Fruit fly (Drosophila melanogaster) Kc167 (cell line): Measurements from ENCODE around the gene eIF4G2.

Source experiments
- Myc ChIP-seq: fragments of >200 bp; optimal IDR thresholded peaks from 2 replicates; lab custom pipeline; 2017; ENCODE audit warnings: missing external identifiers
- Sin3A ChIP-seq: fragments of >200 bp; optimal IDR thresholded peaks from 2 replicates; lab custom pipeline; 2018; ENCODE audit warnings: missing external identifiers
- h ChIP-seq: fragments of >200 bp; optimal IDR thresholded peaks from 3 replicates; lab custom pipeline; 2018; ENCODE audit warnings: missing external identifiers
- insv ChIP-seq: fragments of >200 bp; optimal IDR thresholded peaks from 3 replicates; lab custom pipeline; 2018; ENCODE audit warnings: missing external identifiers
- psq ChIP-seq: fragments of >200 bp; optimal IDR thresholded peaks from 2 replicates; lab custom pipeline; 2017; ENCODE audit warnings: missing external identifiers
- ttk ChIP-seq: sonication (Bioruptor generic); optimal IDR thresholded peaks from 2 replicates; lab custom pipeline; 2017; ENCODE audit warnings: missing external identifiers

The eIF4G2 gene

DNA sequence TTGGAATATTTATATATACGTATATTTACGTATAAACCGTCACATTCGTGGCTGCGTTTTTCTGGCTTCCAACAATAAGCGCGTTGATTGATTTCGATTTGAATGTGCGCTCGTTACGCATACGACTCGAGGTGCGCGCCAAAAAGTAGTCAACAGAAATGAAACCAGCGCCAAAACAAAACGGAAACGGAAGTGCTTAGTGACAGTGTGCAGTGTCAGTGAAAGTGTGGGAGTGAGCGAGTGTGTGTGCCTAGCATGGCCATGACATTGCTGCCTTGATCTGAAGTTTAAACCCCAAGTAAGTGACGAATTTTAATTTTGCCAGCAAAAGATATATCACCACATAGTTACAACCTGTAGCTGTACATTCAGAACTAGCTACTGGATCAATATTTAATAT lies 15.4 kb downstream of the eIF4G2 start, which contains the start of gene CG34355:
CG34355 (plus strand) TSS at position 192 of the 400 bp plus-strand sequence.
- TF ChIP-seq h (lab: Kevin White, UChicago) (no peak), psq (lab: Kevin White, UChicago) (no peak), Myc (lab: Kevin White, UChicago) (no peak), ttk (no peak), insv (lab: Kevin White, UChicago) (no peak), Sin3A (lab: Kevin White, UChicago) (no peak)

dm6 chr3R:23791491-23791890 lies 27.5 kb downstream of the eIF4G2 start:
- no peak for TF ChIP-seq insv (lab: Kevin White, UChicago)
- no peak for TF ChIP-seq ttk
- no peak for TF ChIP-seq psq (lab: Kevin White, UChicago)
- TF ChIP-seq Sin3A (lab: Kevin White, UChicago), result no peak
- TF ChIP-seq h (lab: Kevin White, UChicago), result no peak
- TF ChIP-seq Myc (lab: Kevin White, UChicago), result no peak

DNA sequence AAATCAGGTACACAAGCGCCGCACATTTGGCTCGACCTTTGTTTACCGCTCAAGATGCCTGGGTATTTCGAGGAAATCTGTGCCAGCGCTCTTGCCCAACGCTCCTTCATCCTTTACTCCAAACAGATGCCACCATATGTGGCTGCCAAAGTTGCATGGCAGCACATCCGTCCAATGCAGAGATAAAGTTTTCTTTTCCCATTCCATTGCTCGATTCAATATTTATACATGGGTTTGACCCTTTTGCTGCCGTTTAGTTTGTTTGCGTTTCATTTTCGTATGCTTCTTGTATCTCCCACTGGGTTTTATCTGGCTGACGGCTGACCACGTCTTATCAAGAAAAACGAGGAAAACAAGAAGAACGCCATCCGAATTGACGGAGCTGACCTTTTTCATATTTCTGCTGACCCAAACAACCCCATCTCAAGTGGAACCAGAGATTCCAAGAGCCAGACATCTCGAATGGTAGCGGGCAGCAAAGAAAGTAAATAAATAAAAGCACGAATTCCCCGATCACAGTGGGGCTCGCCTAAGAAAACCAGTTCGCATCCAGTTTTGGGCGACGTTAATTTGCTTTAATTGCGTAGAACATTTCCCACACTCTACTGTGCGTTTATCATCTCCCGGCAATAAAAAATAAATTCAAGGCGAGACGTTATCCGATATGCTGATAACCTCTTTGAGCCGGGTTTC lies 28.4 kb downstream of the eIF4G2 start:
- TF ChIP-seq Myc (lab: Kevin White, UChicago), result no peak
- TF ChIP-seq psq (lab: Kevin White, UChicago), result no peak
- no peak for TF ChIP-seq h (lab: Kevin White, UChicago)
- TF ChIP-seq insv (lab: Kevin White, UChicago), result no peak
- no peak for TF ChIP-seq Sin3A (lab: Kevin White, UChicago)
- TF ChIP-seq ttk, result no peak

dm6 chr3R:23789584-23789983 lies 29.5 kb downstream of the eIF4G2 start:
- TF ChIP-seq Myc (lab: Kevin White, UChicago) (no peak), insv (lab: Kevin White, UChicago) (no peak), psq (lab: Kevin White, UChicago) (no peak), ttk (no peak), h (lab: Kevin White, UChicago) (no peak), Sin3A (lab: Kevin White, UChicago) (no peak)

DNA sequence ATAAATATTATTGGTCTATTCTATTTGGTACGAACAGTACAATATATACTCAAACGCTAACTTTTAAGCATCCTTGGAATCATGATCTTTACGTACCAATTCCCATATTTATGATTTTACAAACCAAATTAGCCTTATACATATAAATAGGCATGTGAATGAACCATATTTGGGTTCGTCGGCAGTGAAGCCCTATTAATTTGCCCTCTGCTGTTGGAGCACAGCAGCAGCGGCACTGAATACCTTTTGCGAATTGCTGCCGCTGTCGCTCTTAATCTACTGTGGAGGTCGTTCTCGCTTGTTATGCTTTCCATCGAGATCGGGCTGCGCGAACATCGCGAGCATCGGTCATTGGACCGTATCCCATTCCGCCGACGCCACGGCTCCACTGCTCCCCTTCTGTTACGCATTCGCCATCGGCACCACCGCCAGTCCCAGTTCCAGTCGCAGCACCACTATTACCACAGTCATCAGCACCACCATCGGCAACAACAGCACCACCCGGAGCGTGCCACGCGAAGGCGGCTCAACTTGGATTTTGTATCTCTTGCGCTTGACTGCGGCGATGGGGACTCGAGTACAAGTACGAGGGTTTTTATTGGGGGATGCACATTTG lies 30.5 kb downstream of the eIF4G2 start:
- no peak for TF ChIP-seq insv (lab: Kevin White, UChicago)
- TF ChIP-seq Myc (lab: Kevin White, UChicago), result no peak
- TF ChIP-seq psq (lab: Kevin White, UChicago), result no peak

DNA sequence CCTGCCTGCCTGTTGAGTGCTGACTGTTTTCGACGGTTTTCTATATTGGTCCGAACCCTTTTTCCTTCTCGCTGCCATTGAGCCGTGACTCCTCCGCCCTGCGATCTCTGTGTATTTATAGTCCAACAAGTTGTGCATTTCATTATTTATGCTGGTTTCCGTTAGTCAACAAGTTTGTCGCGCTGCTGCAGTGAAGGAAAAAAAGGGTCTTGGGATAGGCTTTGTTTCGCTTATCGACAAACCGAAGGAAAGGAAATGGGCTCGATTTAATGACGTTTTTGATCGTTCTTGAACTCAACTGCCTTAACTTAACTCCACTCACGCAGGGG lies 31.4 kb downstream of the eIF4G2 start:
- TF ChIP-seq psq (lab: Kevin White, UChicago) (no peak), Sin3A (lab: Kevin White, UChicago) (no peak), insv (lab: Kevin White, UChicago) (no peak), Myc (lab: Kevin White, UChicago) (no peak), h (lab: Kevin White, UChicago) (no peak), ttk (no peak)

dm6 chr3R:23786768-23787631 lies 32.0 kb downstream of the eIF4G2 start:
- TF ChIP-seq psq (lab: Kevin White, UChicago) (no peak), insv (lab: Kevin White, UChicago) (no peak), Myc (lab: Kevin White, UChicago) (no peak), h (lab: Kevin White, UChicago) (no peak), Sin3A (lab: Kevin White, UChicago) (no peak), ttk (no peak)

DNA sequence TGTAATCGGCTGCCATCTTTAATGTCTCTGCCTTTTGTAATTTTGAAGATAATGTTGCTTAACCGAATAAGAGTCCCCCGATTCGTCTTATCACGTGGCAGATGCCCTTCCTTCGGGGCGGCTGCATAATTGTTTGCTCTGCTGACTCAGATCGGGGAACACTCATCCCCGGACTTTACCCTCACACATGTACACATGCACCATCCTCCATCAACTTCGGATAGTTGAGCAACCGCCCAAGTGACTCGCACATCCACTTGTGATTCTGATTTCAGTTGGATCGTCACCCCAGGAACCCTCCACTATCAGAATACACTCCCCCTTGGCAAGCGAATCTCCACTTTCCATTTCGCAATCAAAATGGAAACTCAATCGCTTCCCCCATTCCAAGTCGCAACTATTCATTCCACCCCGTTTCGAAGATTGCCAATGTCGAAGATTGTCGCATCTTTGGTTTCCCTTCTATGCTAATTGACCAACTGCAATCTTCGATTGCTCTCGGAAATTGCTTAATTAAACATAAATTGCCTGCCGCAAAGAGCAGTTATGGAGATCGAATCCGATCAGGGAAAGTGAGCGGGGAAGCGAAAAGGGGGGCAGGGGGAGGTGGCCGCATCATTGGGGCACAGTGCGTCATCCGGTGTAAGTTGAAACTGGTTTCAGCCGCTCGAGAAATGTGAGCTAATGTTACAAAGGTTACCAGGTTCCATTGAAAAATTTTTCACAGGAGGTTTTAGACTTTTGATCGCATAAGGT lies 33.9 kb downstream of the eIF4G2 start:
- no peak for TF ChIP-seq insv (lab: Kevin White, UChicago)
- TF ChIP-seq Sin3A (lab: Kevin White, UChicago), result no peak
- TF ChIP-seq Myc (lab: Kevin White, UChicago), result no peak
- TF ChIP-seq h (lab: Kevin White, UChicago), result no peak
- no peak for TF ChIP-seq ttk
- TF ChIP-seq psq (lab: Kevin White, UChicago), result no peak

- TF ChIP-seq insv (lab: Kevin White, UChicago) (no peak), h (lab: Kevin White, UChicago) (no peak), ttk (no peak), Sin3A (lab: Kevin White, UChicago) (no peak), psq (lab: Kevin White, UChicago) (no peak), Myc (lab: Kevin White, UChicago) (no peak)
These were observed 35.1 kb downstream of the eIF4G2 start for dm6 chr3R:23783961-23784360.

DNA sequence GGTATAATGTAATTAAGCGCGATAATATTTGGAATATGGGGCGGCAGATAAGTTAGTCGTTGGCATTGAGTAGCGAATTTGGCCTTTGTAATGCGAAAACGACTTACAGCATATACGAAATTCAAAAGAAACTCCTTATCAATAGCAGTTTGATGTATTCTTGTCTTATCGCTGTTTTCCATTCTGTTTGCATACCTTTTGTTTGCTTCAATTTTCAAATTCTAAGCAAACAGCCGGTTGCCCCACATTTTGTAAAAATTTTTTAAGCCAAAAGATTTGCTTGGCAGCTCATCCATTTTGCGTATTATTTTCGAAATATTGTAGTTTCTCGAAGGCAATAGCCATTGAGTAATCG lies 35.7 kb downstream of the eIF4G2 start:
- TF ChIP-seq ttk, result no peak
- TF ChIP-seq h (lab: Kevin White, UChicago), result no peak
- no peak for TF ChIP-seq psq (lab: Kevin White, UChicago)
- no peak for TF ChIP-seq Myc (lab: Kevin White, UChicago)
- no peak for TF ChIP-seq Sin3A (lab: Kevin White, UChicago)
